Worm (Caenorhabditis elegans) whole organism, young adult: ENCODE measurements around the gene cgp-1.

Experiments
- T07F8.4 ChIP-seq: sonication (generic microtip); optimal IDR thresholded peaks from 2 replicates; lab custom pipeline; 2016; ENCODE audit warnings: mild to moderate bottlenecking, missing genetic modification characterization, moderate library complexity, missing compliant biosample characterization
- Y56A3A.18 ChIP-seq: fragments of 200-800 bp; sonication (Bioruptor generic); IDR thresholded peaks from 2 replicates; pipeline ENCODE4 v1.3.6; 2022; ENCODE audit warnings: missing genetic modification reagents, missing genetic modification characterization, missing compliant biosample characterization
- ama-1 ChIP-seq, 3 experiments: fragments of 150-350 bp in 1 of 3; sonication (generic microtip) in 2 of 3; optimal IDR thresholded peaks; 2 replicates each; lab custom pipeline; 2014 to 2018; ENCODE audit warnings: missing biosample characterization in 2 of 3, missing genetic modification characterization in 2 of 3, missing genetic modification reagents in 2 of 3
- bed-1 ChIP-seq: fragments of 200-800 bp; sonication (Bioruptor generic); IDR thresholded peaks from 2 replicates; pipeline ENCODE4 v1.3.6; 2022; ENCODE audit warnings: missing genetic modification reagents, missing genetic modification characterization, missing compliant biosample characterization
- hlh-12 ChIP-seq: sonication (generic microtip); optimal IDR thresholded peaks from 2 replicates; lab custom pipeline; 2016; ENCODE audit warnings: missing genetic modification characterization, missing compliant biosample characterization
- hmg-1.2 ChIP-seq: fragments of 200-800 bp; sonication (Bioruptor generic); IDR thresholded peaks from 2 replicates; pipeline ENCODE4 v1.3.6; 2022; ENCODE audit warnings: missing genetic modification reagents, missing genetic modification characterization, missing compliant biosample characterization
- let-526 ChIP-seq: fragments of 200-800 bp; sonication (Bioruptor generic); IDR thresholded peaks from 2 replicates; pipeline ENCODE4 v1.3.6; 2022; ENCODE audit warnings: missing genetic modification reagents, missing genetic modification characterization, missing compliant biosample characterization
- let-607 ChIP-seq, 2 experiments: fragments of 200-800 bp in 1 of 2; sonication (Bioruptor generic) in 1 of 2; sonication (generic microtip) in 1 of 2; optimal IDR thresholded peaks; 2 replicates each; lab custom pipeline; 2016 to 2018; ENCODE audit warnings: mild to moderate bottlenecking in 2 of 2, missing compliant biosample characterization in 2 of 2, missing genetic modification characterization in 2 of 2, moderate library complexity in 2 of 2, missing genotype in 1 of 2
- madf-3 ChIP-seq: fragments of 200-800 bp; sonication (Bioruptor generic); IDR thresholded peaks from 2 replicates; pipeline ENCODE4 v1.3.6; 2022; ENCODE audit warnings: missing genetic modification reagents, missing genetic modification characterization, missing compliant biosample characterization
- rcor-1 ChIP-seq: fragments of 200-800 bp; sonication (Bioruptor generic); IDR thresholded peaks from 2 replicates; pipeline ENCODE4 v1.3.6; 2022; ENCODE audit warnings: missing genetic modification reagents, missing genetic modification characterization, missing compliant biosample characterization
- unc-130 ChIP-seq: sonication (generic microtip); optimal IDR thresholded peaks from 2 replicates; lab custom pipeline; 2016; ENCODE audit warnings: missing genetic modification reagents, missing genetic modification characterization, missing compliant biosample characterization
- zfh-2 ChIP-seq: fragments of 200-800 bp; sonication (Bioruptor generic); conservative IDR thresholded peaks from 2 replicates; pipeline ENCODE4 v1.3.6; 2022; ENCODE audit warnings: missing genetic modification reagents, missing genetic modification characterization, missing compliant biosample characterization
- ztf-28 ChIP-seq: fragments of 200-800 bp; sonication (Bioruptor generic); IDR thresholded peaks from 2 replicates; pipeline ENCODE4 v1.3.6; 2022; ENCODE audit warnings: missing genetic modification reagents, missing genetic modification characterization, missing compliant biosample characterization

ce11 chrV:145694-146093 is 23.1 kb upstream of the cgp-1 start:
- TF ChIP-seq let-607 (tag; optimal IDR thresholded peaks at IDR 0.05; lab: Kevin White, UChicago) (no peak), hmg-1.2 (GFP tag; lab: Robert Waterston, UW) (no peak), rcor-1 (GFP tag; lab: Robert Waterston, UW) (no peak), Y56A3A.18 (GFP tag; lab: Robert Waterston, UW) (no peak), ama-1 (optimal IDR thresholded peaks at IDR 0.05; lab: Kevin White, UChicago) (no peak), ama-1 (GFP tag; optimal IDR thresholded peaks at IDR 0.05; lab: Kevin White, UChicago) (no peak), hlh-12 (no peak), madf-3 (GFP tag; lab: Robert Waterston, UW) (no peak), ztf-28 (no peak), T07F8.4 (tag; lab: Kevin White, UChicago) (no peak), bed-1 (GFP tag; lab: Robert Waterston, UW) (no peak), let-526 (no peak), zfh-2 (GFP tag; lab: Robert Waterston, UW) (no peak), unc-130 (GFP tag; lab: Kevin White, UChicago) (no peak)
